Fruit fly (Drosophila melanogaster) whole organism, embryonic: ENCODE results near the gene Acp76A.

Source experiments
- CG11456 ChIP-seq: fragments of 200-800 bp; sonication (Bioruptor generic); IDR thresholded peaks from 3 replicates; pipeline ENCODE4 v1.3.6; 2022; ENCODE audit warnings: missing biosample characterization, missing genetic modification characterization
- CG12155 ChIP-seq: fragments of 200-800 bp; sonication (Bioruptor generic); optimal IDR thresholded peaks from 3 replicates; lab custom pipeline; 2016; ENCODE audit warnings: missing biosample characterization, missing genetic modification characterization
- CG1233 ChIP-seq: fragments of 200-800 bp; sonication (Bioruptor generic); optimal IDR thresholded peaks from 4 replicates; lab custom pipeline; 2018; ENCODE audit warnings: missing biosample characterization, mild to moderate bottlenecking, missing genetic modification characterization
- CG12659 ChIP-seq: fragments of 200-800 bp; sonication (Bioruptor generic); optimal IDR thresholded peaks from 3 replicates; lab custom pipeline; 2017; ENCODE audit warnings: mild to moderate bottlenecking, missing biosample characterization, missing genetic modification reagents, missing genetic modification characterization
- CG13424 ChIP-seq: fragments of 200-800 bp; sonication (Bioruptor generic); optimal IDR thresholded peaks from 2 replicates; lab custom pipeline; 2019; ENCODE audit warnings: missing biosample characterization, mild to moderate bottlenecking, missing genetic modification characterization, moderate library complexity
- CG13624 ChIP-seq: fragments of 200-800 bp; sonication (Bioruptor generic); optimal IDR thresholded peaks from 2 replicates; lab custom pipeline; 2016; ENCODE audit warnings: missing biosample characterization, missing genetic modification characterization
- CG13775 ChIP-seq: fragments of 200-800 bp; sonication (Bioruptor generic); optimal IDR thresholded peaks from 3 replicates; lab custom pipeline; 2017; ENCODE audit warnings: missing biosample characterization, mild to moderate bottlenecking, missing genetic modification characterization
- CG14441 ChIP-seq: fragments of 200-800 bp; sonication (Bioruptor generic); IDR thresholded peaks from 2 replicates; pipeline ENCODE4 v1.3.6; 2022; ENCODE audit warnings: missing biosample characterization, missing genetic modification characterization
- CG14965 ChIP-seq: fragments of 200-800 bp; sonication (Bioruptor generic); optimal IDR thresholded peaks from 2 replicates; lab custom pipeline; 2016; ENCODE audit warnings: missing biosample characterization, missing genetic modification characterization, borderline replicate concordance
- CG15696 ChIP-seq: fragments of 200-800 bp; sonication (Bioruptor generic); optimal IDR thresholded peaks from 2 replicates; lab custom pipeline; 2019; ENCODE audit warnings: missing biosample characterization, mild to moderate bottlenecking, missing genetic modification characterization, moderate library complexity
- CG1647 ChIP-seq: fragments of 200-800 bp; sonication (Bioruptor generic); optimal IDR thresholded peaks from 3 replicates; lab custom pipeline; 2016; ENCODE audit warnings: missing biosample characterization, missing genetic modification characterization
- CG18262 ChIP-seq: fragments of 200-800 bp; optimal IDR thresholded peaks from 3 replicates; lab custom pipeline; 2019; ENCODE audit warnings: missing biosample characterization, mild to moderate bottlenecking, missing genetic modification characterization, moderate library complexity
- CG2116 ChIP-seq: fragments of 200-800 bp; sonication (Bioruptor generic); optimal IDR thresholded peaks from 3 replicates; lab custom pipeline; 2018; ENCODE audit warnings: missing biosample characterization, mild to moderate bottlenecking, missing genetic modification characterization
- CG2120 ChIP-seq: fragments of 200-800 bp; sonication (Bioruptor generic); optimal IDR thresholded peaks from 3 replicates; lab custom pipeline; 2016; ENCODE audit warnings: missing biosample characterization, missing genetic modification characterization
- CG2199 ChIP-seq: fragments of 200-800 bp; sonication (Bioruptor generic); IDR thresholded peaks from 3 replicates; pipeline ENCODE4 v1.3.6; 2022; ENCODE audit warnings: missing biosample characterization, missing genetic modification characterization
- CG2678 ChIP-seq: fragments of 200-800 bp; sonication (Bioruptor generic); optimal IDR thresholded peaks from 3 replicates; lab custom pipeline; 2019; ENCODE audit warnings: missing biosample characterization, mild to moderate bottlenecking, missing genetic modification characterization, moderate library complexity
- CG30020 ChIP-seq: fragments of 200-800 bp; optimal IDR thresholded peaks from 2 replicates; lab custom pipeline; 2019; ENCODE audit warnings: missing biosample characterization, mild to moderate bottlenecking, missing genetic modification characterization, moderate library complexity
- CG30431 ChIP-seq: fragments of 200-800 bp; sonication (Bioruptor generic); optimal IDR thresholded peaks from 2 replicates; lab custom pipeline; 2017; ENCODE audit warnings: missing biosample characterization, missing genetic modification characterization
- CG32532 ChIP-seq: fragments of 200-800 bp; sonication (Bioruptor generic); IDR thresholded peaks from 2 replicates; pipeline ENCODE4 v1.3.6; 2022; ENCODE audit warnings: missing biosample characterization, missing genetic modification characterization
- CG33557 ChIP-seq: fragments of 200-800 bp; sonication (Bioruptor generic); optimal IDR thresholded peaks from 2 replicates; lab custom pipeline; 2019; ENCODE audit warnings: missing biosample characterization, mild to moderate bottlenecking, missing genetic modification characterization, moderate library complexity
- CG34224 ChIP-seq: fragments of 200-800 bp; sonication (Bioruptor generic); IDR thresholded peaks from 3 replicates; pipeline ENCODE4 v1.3.6; 2022; ENCODE audit warnings: missing biosample characterization, missing genetic modification characterization; ENCODE audit not compliant: partially characterized antibody
- CG34422 ChIP-seq: fragments of 200-800 bp; sonication (Bioruptor generic); IDR thresholded peaks from 3 replicates; pipeline ENCODE4 v1.3.6; 2022; ENCODE audit warnings: missing biosample characterization, missing genetic modification characterization
- CG4820 ChIP-seq: fragments of 200-800 bp; sonication (Bioruptor generic); optimal IDR thresholded peaks from 3 replicates; lab custom pipeline; 2016; ENCODE audit warnings: missing biosample characterization, missing genetic modification characterization
- CG7556 ChIP-seq: fragments of 200-800 bp; sonication (Bioruptor generic); optimal IDR thresholded peaks from 2 replicates; lab custom pipeline; 2017; ENCODE audit warnings: missing biosample characterization, mild to moderate bottlenecking, missing genetic modification characterization
- CG8388 ChIP-seq: fragments of 200-800 bp; sonication (Bioruptor generic); optimal IDR thresholded peaks from 2 replicates; lab custom pipeline; 2019; ENCODE audit warnings: missing biosample characterization, mild to moderate bottlenecking, missing genetic modification characterization, moderate library complexity
- Dek ChIP-seq: fragments of 200-800 bp; sonication (Bioruptor generic); optimal IDR thresholded peaks from 3 replicates; lab custom pipeline; 2019; ENCODE audit warnings: missing biosample characterization, mild to moderate bottlenecking, missing genetic modification characterization, moderate library complexity
- GATAe ChIP-seq: fragments of 200-800 bp; sonication (Bioruptor generic); conservative IDR thresholded peaks from 2 replicates; pipeline ENCODE4 v1.3.6; 2022; ENCODE audit warnings: missing biosample characterization, missing genetic modification characterization
- HLH4C ChIP-seq: fragments of 200-800 bp; sonication (Bioruptor generic); IDR thresholded peaks from 3 replicates; pipeline ENCODE4 v1.3.6; 2022; ENCODE audit warnings: missing biosample characterization, missing genetic modification characterization; ENCODE audit not compliant: partially characterized antibody
- HmgZ ChIP-seq: fragments of 200-800 bp; sonication (Bioruptor generic); optimal IDR thresholded peaks from 2 replicates; lab custom pipeline; 2018; ENCODE audit warnings: missing biosample characterization, mild to moderate bottlenecking, missing genetic modification characterization
- Hmr ChIP-seq: fragments of 200-800 bp; sonication (Bioruptor generic); optimal IDR thresholded peaks from 3 replicates; lab custom pipeline; 2017; ENCODE audit warnings: mild to moderate bottlenecking, missing biosample characterization, missing genetic modification reagents, missing genetic modification characterization
- Hr51 ChIP-seq, 2 experiments: fragments of 200-800 bp; sonication (Bioruptor generic); optimal IDR thresholded peaks; 2 replicates in 1 of 2; 3 replicates in 1 of 2; lab custom pipeline; 2016 to 2018; ENCODE audit warnings: missing biosample characterization in 2 of 2, missing genetic modification characterization in 2 of 2, mild to moderate bottlenecking in 1 of 2, moderate library complexity in 1 of 2
- NC2β ChIP-seq: fragments of 200-800 bp; sonication (Bioruptor generic); optimal IDR thresholded peaks from 2 replicates; lab custom pipeline; 2016; ENCODE audit warnings: missing biosample characterization, missing genetic modification characterization
- NK7.1 ChIP-seq: fragments of 200-800 bp; sonication (Bioruptor generic); optimal IDR thresholded peaks from 3 replicates; lab custom pipeline; 2016; ENCODE audit warnings: missing biosample characterization, missing genetic modification characterization
- Nf-YA ChIP-seq: fragments of 200-800 bp; sonication (Bioruptor generic); IDR thresholded peaks from 2 replicates; pipeline ENCODE4 v1.3.6; 2022; ENCODE audit warnings: missing biosample characterization, missing genetic modification characterization
- Poxn ChIP-seq: fragments of 200-800 bp; sonication (Bioruptor generic); IDR thresholded peaks from 2 replicates; pipeline ENCODE4 v1.3.6; 2022; ENCODE audit warnings: missing biosample characterization, missing genetic modification characterization
- Rx ChIP-seq: fragments of 200-800 bp; sonication (Bioruptor generic); IDR thresholded peaks from 2 replicates; pipeline ENCODE4 v1.3.6; 2022; ENCODE audit warnings: missing biosample characterization, missing genetic modification characterization
- Sry-β ChIP-seq: fragments of 200-800 bp; sonication (Bioruptor generic); optimal IDR thresholded peaks from 2 replicates; lab custom pipeline; 2018; ENCODE audit warnings: missing biosample characterization, mild to moderate bottlenecking, missing genetic modification characterization, moderate library complexity
- Xrp1 ChIP-seq: fragments of 200-800 bp; sonication (Bioruptor generic); IDR thresholded peaks from 2 replicates; pipeline ENCODE4 v1.3.6; 2022; ENCODE audit warnings: missing biosample characterization, missing genetic modification characterization
- amos ChIP-seq: fragments of 200-800 bp; sonication (Bioruptor generic); IDR thresholded peaks from 2 replicates; pipeline ENCODE4 v1.3.6; 2022; ENCODE audit warnings: missing biosample characterization, missing genetic modification characterization; ENCODE audit not compliant: partially characterized antibody
- dan ChIP-seq: fragments of 200-800 bp; sonication (Bioruptor generic); IDR thresholded peaks from 2 replicates; pipeline ENCODE4 v1.3.6; 2022; ENCODE audit warnings: missing biosample characterization, missing genetic modification characterization
- dysf ChIP-seq: fragments of 200-800 bp; sonication (Bioruptor generic); IDR thresholded peaks from 3 replicates; pipeline ENCODE4 v1.3.6; 2022; ENCODE audit warnings: missing biosample characterization, missing genetic modification characterization
- gcm2 ChIP-seq: fragments of 200-800 bp; sonication (Bioruptor generic); optimal IDR thresholded peaks from 2 replicates; lab custom pipeline; 2016; ENCODE audit warnings: missing biosample characterization, missing genetic modification characterization
- grau ChIP-seq: fragments of 200-800 bp; optimal IDR thresholded peaks from 3 replicates; lab custom pipeline; 2019; ENCODE audit warnings: missing biosample characterization, mild to moderate bottlenecking, missing genetic modification characterization, moderate library complexity
- ham ChIP-seq: fragments of 200-800 bp; sonication (Bioruptor generic); IDR thresholded peaks from 2 replicates; pipeline ENCODE4 v1.3.6; 2022; ENCODE audit warnings: missing biosample characterization, missing genetic modification characterization
- lilli ChIP-seq: fragments of 200-800 bp; sonication (Bioruptor generic); optimal IDR thresholded peaks from 3 replicates; lab custom pipeline; 2016; ENCODE audit warnings: missing biosample characterization, missing genetic modification characterization
- lola ChIP-seq, 3 experiments: fragments of >200 bp in 2 of 3; fragments of 200-800 bp in 1 of 3; sonication (Bioruptor generic) in 1 of 3; optimal IDR thresholded peaks; 2 replicates each; lab custom pipeline; 2017 to 2019; ENCODE audit warnings: missing biosample characterization in 3 of 3, missing genetic modification characterization in 3 of 3, mild to moderate bottlenecking in 1 of 3, moderate library complexity in 1 of 3
- nau ChIP-seq: fragments of 200-800 bp; sonication (Bioruptor generic); optimal IDR thresholded peaks from 3 replicates; lab custom pipeline; 2017; ENCODE audit warnings: missing biosample characterization, mild to moderate bottlenecking, missing genetic modification characterization, missing genetic modification reagents
- pnt ChIP-seq: fragments of 200-800 bp; sonication (Bioruptor generic); optimal IDR thresholded peaks from 3 replicates; lab custom pipeline; 2016; ENCODE audit warnings: missing biosample characterization, missing genetic modification characterization
- sim ChIP-seq: fragments of 200-800 bp; sonication (Bioruptor generic); IDR thresholded peaks from 2 replicates; pipeline ENCODE4 v1.3.6; 2022; ENCODE audit warnings: missing biosample characterization, missing genetic modification characterization

Acp76A gene

DNA sequence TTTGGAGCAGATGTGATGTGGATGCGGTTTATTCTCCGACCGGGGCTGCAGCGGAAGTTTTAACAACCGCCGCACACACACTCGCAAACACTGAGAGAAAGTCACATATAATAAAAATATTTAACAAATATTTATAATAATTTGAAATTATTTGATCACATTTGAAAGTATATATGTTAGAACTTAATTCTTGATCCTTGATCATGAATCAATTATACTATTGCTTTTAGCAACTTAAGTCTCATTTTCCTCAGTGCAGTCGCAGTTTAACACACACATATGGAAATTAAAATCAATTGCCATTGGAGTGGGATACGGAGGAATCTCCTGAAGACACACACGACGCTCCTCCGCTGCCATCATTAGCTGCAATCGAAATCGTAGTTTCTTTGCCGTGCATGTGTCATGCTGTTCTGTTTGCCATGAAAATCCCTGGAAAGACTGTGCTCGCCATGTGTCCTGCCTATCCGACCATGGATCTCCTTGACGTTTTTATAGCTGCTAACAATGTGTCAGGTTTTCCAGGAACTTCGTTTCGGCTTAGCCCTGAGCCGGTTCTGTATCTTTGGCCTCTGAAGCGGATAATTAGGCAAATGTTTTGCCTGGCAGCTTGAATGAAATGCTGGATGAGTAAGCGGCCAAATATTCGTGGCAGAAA lies 18.5 kb downstream of the Acp76A start (continued):
- no peak for TF ChIP-seq amos
- TF ChIP-seq Sry-β (GFP tag; lab: Kevin White, UChicago), result no peak
- peak; percentile 91 for TF ChIP-seq CG33557 (GFP tag; lab: Kevin White, UChicago)
- peak; percentile 76 for TF ChIP-seq CG13424 (tag; lab: Kevin White, UChicago)
- peak; percentile 23 for TF ChIP-seq HmgZ
- no peak for TF ChIP-seq CG2120
- TF ChIP-seq dysf (GFP tag; lab: Robert Waterston, UW), result peak; percentile 51; the same call in 1 of the 3 replicates
- peak; percentile 66 for TF ChIP-seq CG30431 (GFP tag; lab: Kevin White, UChicago)
- no peak for TF ChIP-seq Poxn (GFP tag; lab: Robert Waterston, UW)
- TF ChIP-seq GATAe (GFP tag; lab: Robert Waterston, UW), result no peak
- TF ChIP-seq NK7.1, result no peak
- peak; percentile 70 for TF ChIP-seq CG4820 (GFP tag; lab: Kevin White, UChicago)
- TF ChIP-seq Nf-YA (GFP tag; lab: Robert Waterston, UW), result no peak
- peak; percentile 80 for TF ChIP-seq CG2678
- TF ChIP-seq CG1647, result no peak
- no peak for TF ChIP-seq nau (GFP tag; lab: Kevin White, UChicago)
- TF ChIP-seq CG2199 (GFP tag; lab: Robert Waterston, UW), result no peak
- no peak for TF ChIP-seq Dek
- peak; percentile 28 for TF ChIP-seq CG2116
- TF ChIP-seq grau (tag; lab: Kevin White, UChicago), result peak; percentile 74
- TF ChIP-seq CG12659, result peak; percentile 27
- peak; percentile 9 for TF ChIP-seq lilli (GFP tag; lab: Kevin White, UChicago)
- no peak for TF ChIP-seq HLH4C (GFP tag; lab: Robert Waterston, UW)
- TF ChIP-seq CG30020 (tag; lab: Kevin White, UChicago), result peak; percentile 37
- TF ChIP-seq gcm2 (GFP tag; lab: Kevin White, UChicago), result no peak
- no peak for TF ChIP-seq CG34224 (GFP tag; lab: Robert Waterston, UW)
- TF ChIP-seq CG14965 (GFP tag; lab: Kevin White, UChicago), result no peak
- no peak for TF ChIP-seq Hmr (GFP tag; lab: Kevin White, UChicago)
- TF ChIP-seq CG34422 (GFP tag; lab: Robert Waterston, UW), result peak; percentile 54; the same call in 2 of the 3 replicates
- no peak; the same call in 1 of the 2 replicates for TF ChIP-seq dan (GFP tag; lab: Robert Waterston, UW)
- TF ChIP-seq ham (GFP tag; lab: Robert Waterston, UW), result no peak
- no peak for TF ChIP-seq CG14441
- TF ChIP-seq CG8388 (GFP tag; lab: Kevin White, UChicago), result peak; percentile 81
- peak in 1 of 3 experiments; percentile 91 for TF ChIP-seq lola (GFP tag; optimal IDR thresholded peaks at IDR 0.05; lab: Kevin White, UChicago)
- peak; percentile 26 for TF ChIP-seq CG12155 (GFP tag; lab: Kevin White, UChicago)
- peak; percentile 93 for TF ChIP-seq CG18262 (tag; lab: Kevin White, UChicago)
- TF ChIP-seq CG11456 (GFP tag; lab: Robert Waterston, UW), result 0 out of 3 replicates have a peak, but pooled peaks have one; percentile 6
- no peak for TF ChIP-seq CG32532
- TF ChIP-seq NC2β (GFP tag; lab: Kevin White, UChicago), result no peak
- TF ChIP-seq CG1233, result peak; percentile 70
- TF ChIP-seq CG7556 (GFP tag; lab: Kevin White, UChicago), result peak; percentile 74
- TF ChIP-seq Rx (GFP tag; lab: Robert Waterston, UW), result 0 out of 2 replicates have a peak, but pooled peaks have one; percentile 43
- peak; percentile 83 for TF ChIP-seq CG13775 (GFP tag; lab: Kevin White, UChicago)
- TF ChIP-seq pnt, result no peak
- no peak for TF ChIP-seq CG13624
- TF ChIP-seq sim (GFP tag; lab: Robert Waterston, UW), result peak; percentile 74
- peak; percentile 96 for TF ChIP-seq CG15696
- peak; percentile 93 for TF ChIP-seq Xrp1
- peak in 1 of 2 experiments; percentile 59 for TF ChIP-seq Hr51 (GFP tag; optimal IDR thresholded peaks at IDR 0.05; lab: Kevin White, UChicago)
